Worm (Caenorhabditis elegans) whole organism, early embryonic: ENCODE data around the gene C08G9.2.
"Not testable (repeated sequence)": the region's sequence is repeated elsewhere in the genome, so short reads cannot be mapped to it uniquely, and the experiment has no call there.

Source experiments
- B0310.2 ChIP-seq: sonication (generic microtip); optimal IDR thresholded peaks from 2 replicates; lab custom pipeline; 2016; ENCODE audit warnings: mild to moderate bottlenecking, missing genetic modification characterization, missing compliant biosample characterization
- F13C5.2 ChIP-seq: sonication (generic microtip); optimal IDR thresholded peaks from 2 replicates; lab custom pipeline; 2017; ENCODE audit warnings: mild to moderate bottlenecking, missing genetic modification characterization, inconsistent platforms, missing compliant biosample characterization
- aly-1 ChIP-seq: sonication (generic microtip); optimal IDR thresholded peaks from 2 replicates; lab custom pipeline; 2016; ENCODE audit warnings: missing genetic modification characterization, missing compliant biosample characterization
- ama-1 ChIP-seq: fragments of 150-350 bp; optimal IDR thresholded peaks from 2 replicates; lab custom pipeline; 2014
- ceh-13 ChIP-seq: fragments of 200-800 bp; sonication (Bioruptor generic); optimal IDR thresholded peaks from 2 replicates; lab custom pipeline; 2018; ENCODE audit warnings: mild to moderate bottlenecking, missing genetic modification characterization, missing compliant biosample characterization
- ceh-36 ChIP-seq: sonication (generic microtip); optimal IDR thresholded peaks from 2 replicates; lab custom pipeline; 2016; ENCODE audit warnings: missing genetic modification characterization, inconsistent platforms, missing compliant biosample characterization
- ets-7 ChIP-seq: sonication (generic microtip); optimal IDR thresholded peaks from 2 replicates; lab custom pipeline; 2016; ENCODE audit warnings: missing genotype, missing genetic modification characterization, missing compliant biosample characterization
- flt-1 ChIP-seq: fragments of 200-800 bp; sonication (Bioruptor generic); IDR thresholded peaks from 2 replicates; pipeline ENCODE4 v1.3.6; 2022; ENCODE audit warnings: missing genetic modification characterization, missing compliant biosample characterization
- hmbx-1 ChIP-seq: sonication (generic microtip); optimal IDR thresholded peaks from 2 replicates; lab custom pipeline; 2016; ENCODE audit warnings: mild to moderate bottlenecking, missing genetic modification characterization, missing compliant biosample characterization
- hmg-4 ChIP-seq: fragments of 200-800 bp; sonication (Bioruptor generic); optimal IDR thresholded peaks from 2 replicates; lab custom pipeline; 2018; ENCODE audit warnings: mild to moderate bottlenecking, missing genetic modification characterization, missing compliant biosample characterization
- hnd-1 ChIP-seq: sonication (generic microtip); optimal IDR thresholded peaks from 2 replicates; lab custom pipeline; 2016; ENCODE audit warnings: missing genetic modification characterization, missing compliant biosample characterization
- pes-1 ChIP-seq: fragments of 200-800 bp; sonication (Bioruptor generic); IDR thresholded peaks from 2 replicates; pipeline ENCODE4 v1.3.6; 2022; ENCODE audit warnings: missing genetic modification reagents, missing genetic modification characterization, missing compliant biosample characterization
- scrt-1 ChIP-seq: fragments of 200-800 bp; sonication (Bioruptor generic); IDR thresholded peaks from 2 replicates; pipeline ENCODE4 v1.3.6; 2022; ENCODE audit warnings: missing genetic modification characterization, missing compliant biosample characterization
- sea-1 ChIP-seq: fragments of 200-800 bp; sonication (Bioruptor generic); conservative IDR thresholded peaks from 2 replicates; pipeline ENCODE4 v1.3.6; 2022; ENCODE audit warnings: missing genetic modification characterization, missing compliant biosample characterization
- tbx-11 ChIP-seq: fragments of 200-800 bp; sonication (Bioruptor generic); IDR thresholded peaks from 2 replicates; pipeline ENCODE4 v1.3.6; 2022; ENCODE audit warnings: missing genetic modification characterization, missing compliant biosample characterization
- tbx-37 ChIP-seq: fragments of 200-800 bp; sonication (Bioruptor generic); conservative IDR thresholded peaks from 2 replicates; pipeline ENCODE4 v1.3.6; 2022; ENCODE audit warnings: missing genetic modification reagents, missing genetic modification characterization, missing compliant biosample characterization
- tra-4 ChIP-seq: sonication (generic microtip); optimal IDR thresholded peaks from 2 replicates; lab custom pipeline; 2017; ENCODE audit warnings: missing genetic modification characterization, missing compliant biosample characterization

C08G9.2 gene

DNA sequence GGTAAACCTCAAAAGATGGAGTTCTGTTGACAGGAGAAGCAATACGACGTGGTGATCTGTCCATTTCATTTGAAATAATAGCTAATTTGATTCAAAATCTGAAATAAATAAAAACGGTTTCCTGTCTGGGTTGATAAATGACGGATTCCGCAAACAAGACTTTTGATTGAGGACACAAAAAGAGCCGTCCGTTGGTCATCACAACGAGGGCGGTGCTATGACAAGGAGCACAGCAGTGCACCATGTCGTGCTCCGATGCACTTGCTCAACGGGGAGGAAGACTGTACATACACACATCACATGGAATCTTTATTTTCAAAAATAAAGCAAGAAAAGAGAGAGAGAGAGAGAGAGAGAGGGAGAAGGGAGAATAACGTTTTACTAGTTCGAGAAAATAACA, 31.0 kb downstream of the C08G9.2 start, which contains the start of gene nep-16:
nep-16 (minus strand) TSS at position 101 of the 400 bp plus-strand sequence.
- no peak for TF ChIP-seq tbx-37 (GFP tag; lab: Robert Waterston, UW)
- TF ChIP-seq flt-1 (GFP tag; lab: Robert Waterston, UW), result no peak
- no peak for TF ChIP-seq ets-7 (tag; lab: Kevin White, UChicago)
- no peak for TF ChIP-seq scrt-1 (GFP tag; lab: Robert Waterston, UW)
- no peak for TF ChIP-seq ceh-13 (GFP tag; lab: Kevin White, UChicago)

DNA sequence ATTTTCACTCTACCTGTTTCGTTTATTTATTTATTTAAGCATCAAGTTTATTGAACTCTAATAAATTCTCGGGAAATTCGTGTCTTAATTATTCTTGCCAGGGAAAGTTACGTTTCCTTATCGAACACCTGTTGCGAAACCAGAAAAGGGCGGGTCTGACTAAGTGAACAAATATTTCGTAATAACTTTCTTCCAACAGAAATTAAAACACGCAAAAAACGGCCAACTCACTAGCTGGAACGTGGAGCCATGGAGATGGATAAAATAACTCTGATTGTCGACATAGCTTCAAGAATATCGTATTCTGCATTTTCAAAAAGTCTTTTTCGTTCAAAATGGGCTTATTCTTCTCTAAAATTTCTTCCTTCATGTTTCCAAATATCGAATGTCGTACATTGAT, 38.2 kb downstream of the C08G9.2 start, which contains the start of gene warf-1:
warf-1 (plus strand) TSS at position 209 of the 400 bp plus-strand sequence.
- not testable (repeated sequence) for TF ChIP-seq ets-7 (tag; lab: Kevin White, UChicago); tra-4; ceh-13 (GFP tag; lab: Kevin White, UChicago)

DNA sequence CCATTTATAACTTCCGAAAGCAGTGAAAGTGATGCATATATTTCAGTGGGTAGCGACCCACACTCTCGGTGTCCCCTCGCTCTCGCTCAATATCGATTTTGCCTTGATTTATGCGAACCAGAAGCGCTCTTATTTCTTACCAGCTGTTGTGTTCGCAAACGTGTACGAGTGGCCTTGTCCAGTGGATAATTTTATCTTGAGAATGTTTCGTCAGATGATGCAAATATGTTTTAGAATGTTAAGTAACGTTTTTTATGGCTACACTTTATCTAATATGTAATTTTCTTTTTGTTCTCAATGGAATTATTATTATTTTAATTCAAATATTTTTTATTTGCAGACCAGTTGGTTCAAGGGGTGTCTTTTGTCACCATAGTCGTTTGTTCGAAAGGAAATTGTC, 39.8 kb downstream of the C08G9.2 start, which contains the start of gene plp-1:
plp-1 (plus strand) TSS at position 341 of the 400 bp plus-strand sequence.
- TF ChIP-seq ama-1 (no peak), flt-1 (GFP tag; lab: Robert Waterston, UW) (no peak), ceh-36 (no peak), ets-7 (tag; lab: Kevin White, UChicago) (no peak), aly-1 (no peak), tbx-37 (GFP tag; lab: Robert Waterston, UW) (no peak), hmg-4 (GFP tag; lab: Kevin White, UChicago) (no peak), B0310.2 (tag; lab: Kevin White, UChicago) (no peak), F13C5.2 (tag; lab: Kevin White, UChicago) (no peak), sea-1 (GFP tag; lab: Robert Waterston, UW) (no peak), ceh-13 (GFP tag; lab: Kevin White, UChicago) (no peak)

DNA sequence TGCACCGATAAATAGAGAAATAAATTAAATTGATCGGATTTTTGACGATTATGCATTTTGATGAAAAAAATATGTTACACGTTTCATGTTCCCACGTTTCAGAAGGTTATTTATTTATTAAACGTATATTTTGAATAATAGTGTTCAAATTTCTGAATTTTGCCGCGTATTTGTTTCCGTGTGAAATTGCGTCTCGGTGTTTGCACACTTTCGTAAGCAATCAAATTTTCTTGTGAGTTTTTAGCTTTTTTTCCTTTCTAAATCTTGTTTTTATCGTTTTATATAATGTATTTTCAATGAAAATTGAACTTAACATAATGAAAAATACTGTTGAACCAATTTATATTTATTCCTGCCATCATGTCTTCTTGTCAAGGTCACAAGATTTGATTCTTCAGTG, 40.2 kb downstream of the C08G9.2 start, which contains the start of gene F45E4.6:
F45E4.6 (minus strand) TSS at position 14 of the 400 bp plus-strand sequence.
- TF ChIP-seq flt-1 (GFP tag; lab: Robert Waterston, UW) (no peak), sea-1 (GFP tag; lab: Robert Waterston, UW) (no peak), aly-1 (no peak), tra-4 (no peak), tbx-37 (GFP tag; lab: Robert Waterston, UW) (no peak), hmg-4 (GFP tag; lab: Kevin White, UChicago) (no peak), hmbx-1 (no peak), F13C5.2 (tag; lab: Kevin White, UChicago) (no peak), hnd-1 (tag; lab: Kevin White, UChicago) (no peak), pes-1 (GFP tag; lab: Robert Waterston, UW) (no peak)

DNA sequence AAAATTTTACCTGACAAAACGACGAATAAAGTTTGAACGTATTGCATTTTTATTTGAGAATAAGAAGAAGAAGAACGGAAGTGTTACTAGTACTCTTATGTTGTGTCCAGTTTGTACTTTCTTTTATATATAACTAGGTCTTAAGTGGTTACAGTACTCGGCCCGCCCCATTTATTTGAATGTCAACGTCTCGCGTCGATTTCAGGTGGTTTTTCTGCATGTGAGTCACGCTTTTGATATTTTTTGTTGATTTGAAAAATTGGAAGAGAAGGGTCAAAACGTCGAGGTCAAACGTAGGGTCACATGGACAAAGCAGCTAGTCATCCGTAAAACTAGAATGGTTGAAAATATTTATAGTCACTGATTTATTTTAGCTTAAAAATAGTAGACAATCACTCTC, 43.8 kb downstream of the C08G9.2 start, which contains the start of gene F45E4.5:
F45E4.5 (minus strand) TSS at position 101 of the 400 bp plus-strand sequence.
- TF ChIP-seq hmbx-1, result no peak
- TF ChIP-seq tra-4, result no peak
- TF ChIP-seq scrt-1 (GFP tag; lab: Robert Waterston, UW), result no peak
- TF ChIP-seq hnd-1 (tag; lab: Kevin White, UChicago), result no peak
- TF ChIP-seq tbx-37 (GFP tag; lab: Robert Waterston, UW), result no peak

ce11 chrIV:7623868-7624267, 48.9 kb downstream of the C08G9.2 start:
- TF ChIP-seq ets-7 (tag; lab: Kevin White, UChicago) (no peak), tbx-37 (GFP tag; lab: Robert Waterston, UW) (no peak), tra-4 (no peak)

DNA sequence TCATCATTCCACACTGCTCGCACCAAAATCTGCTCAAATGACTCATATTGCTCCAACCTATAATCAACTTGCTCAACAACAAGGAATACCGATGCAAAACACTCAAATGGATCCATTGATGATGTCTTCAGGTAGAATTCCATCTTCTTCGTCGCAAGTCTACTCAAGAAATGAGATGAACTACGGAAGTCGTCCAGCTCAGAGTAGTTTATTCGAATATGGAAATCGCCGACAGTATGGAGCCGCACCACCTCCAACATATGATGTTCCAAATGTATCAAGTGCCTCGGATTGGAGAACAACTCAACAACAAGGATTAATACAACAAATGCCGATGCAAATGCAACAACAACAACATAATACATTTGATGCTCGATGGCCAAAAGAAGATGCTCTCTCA, 49.7 kb downstream of the C08G9.2 start:
- no peak for TF ChIP-seq sea-1 (GFP tag; lab: Robert Waterston, UW)
- TF ChIP-seq hnd-1 (tag; lab: Kevin White, UChicago), result no peak
- no peak for TF ChIP-seq F13C5.2 (tag; lab: Kevin White, UChicago)
- no peak for TF ChIP-seq tra-4
- no peak for TF ChIP-seq hmbx-1
- no peak for TF ChIP-seq B0310.2 (tag; lab: Kevin White, UChicago)
- TF ChIP-seq ceh-36, result no peak
- no peak for TF ChIP-seq pes-1 (GFP tag; lab: Robert Waterston, UW)
- no peak for TF ChIP-seq ama-1
- TF ChIP-seq tbx-37 (GFP tag; lab: Robert Waterston, UW), result no peak
- no peak for TF ChIP-seq ets-7 (tag; lab: Kevin White, UChicago)
- TF ChIP-seq flt-1 (GFP tag; lab: Robert Waterston, UW), result no peak
- no peak for TF ChIP-seq tbx-11 (GFP tag; lab: Robert Waterston, UW)
- TF ChIP-seq ceh-13 (GFP tag; lab: Kevin White, UChicago), result no peak

DNA sequence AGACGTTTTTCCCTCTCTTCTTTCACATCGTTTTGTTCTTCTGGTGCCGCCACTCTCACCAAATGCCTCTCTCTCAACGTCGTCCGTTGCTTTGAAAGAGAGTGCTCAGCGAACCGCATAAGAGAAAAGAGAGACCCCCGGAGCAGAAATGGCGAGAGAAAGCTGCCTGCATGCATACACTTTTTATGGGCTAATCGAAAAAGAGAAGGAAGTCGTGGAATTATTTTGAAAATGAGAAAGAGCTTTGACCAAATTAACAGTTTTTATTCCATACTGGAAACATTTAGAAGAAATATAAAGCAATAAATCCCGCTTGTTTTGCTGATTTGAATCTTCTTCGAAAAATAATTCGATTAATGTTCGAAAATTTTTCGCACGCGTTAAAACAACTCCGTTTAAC, 52.3 kb downstream of the C08G9.2 start:
- TF ChIP-seq ets-7 (tag; lab: Kevin White, UChicago) (no peak), hmbx-1 (no peak), aly-1 (no peak), flt-1 (GFP tag; lab: Robert Waterston, UW) (no peak), tra-4 (no peak), B0310.2 (tag; lab: Kevin White, UChicago) (no peak), ama-1 (no peak), sea-1 (GFP tag; lab: Robert Waterston, UW) (no peak), pes-1 (GFP tag; lab: Robert Waterston, UW) (no peak), hnd-1 (tag; lab: Kevin White, UChicago) (no peak), hmg-4 (GFP tag; lab: Kevin White, UChicago) (no peak), tbx-11 (GFP tag; lab: Robert Waterston, UW) (no peak), F13C5.2 (tag; lab: Kevin White, UChicago) (no peak), tbx-37 (GFP tag; lab: Robert Waterston, UW) (no peak), scrt-1 (GFP tag; lab: Robert Waterston, UW) (no peak)
